Worm (Caenorhabditis elegans) whole organism, early embryonic: ENCODE data around the gene nlp-2.

Source experiments
- B0310.2 ChIP-seq: sonication (generic microtip); optimal IDR thresholded peaks from 2 replicates; lab custom pipeline; 2016; ENCODE audit warnings: mild to moderate bottlenecking, missing genetic modification characterization, missing compliant biosample characterization
- ama-1 ChIP-seq: fragments of 150-350 bp; optimal IDR thresholded peaks from 2 replicates; lab custom pipeline; 2014
- ceh-13 ChIP-seq: fragments of 200-800 bp; sonication (Bioruptor generic); optimal IDR thresholded peaks from 2 replicates; lab custom pipeline; 2018; ENCODE audit warnings: mild to moderate bottlenecking, missing genetic modification characterization, missing compliant biosample characterization
- flt-1 ChIP-seq: fragments of 200-800 bp; sonication (Bioruptor generic); IDR thresholded peaks from 2 replicates; pipeline ENCODE4 v1.3.6; 2022; ENCODE audit warnings: missing genetic modification characterization, missing compliant biosample characterization
- hmg-4 ChIP-seq: fragments of 200-800 bp; sonication (Bioruptor generic); optimal IDR thresholded peaks from 2 replicates; lab custom pipeline; 2018; ENCODE audit warnings: mild to moderate bottlenecking, missing genetic modification characterization, missing compliant biosample characterization
- hnd-1 ChIP-seq: sonication (generic microtip); optimal IDR thresholded peaks from 2 replicates; lab custom pipeline; 2016; ENCODE audit warnings: missing genetic modification characterization, missing compliant biosample characterization

ce11 chrX:2338210-2338609 is 6.4 kb downstream of the nlp-2 start, which contains the start of gene nlp-45:
- no peak for TF ChIP-seq flt-1 (GFP tag; lab: Robert Waterston, UW)
- TF ChIP-seq ama-1 (lab: Kevin White, UChicago) = no peak
- TF ChIP-seq hmg-4 (GFP tag; lab: Kevin White, UChicago) = no peak
- no peak for TF ChIP-seq hnd-1 (tag; lab: Kevin White, UChicago)
- TF ChIP-seq B0310.2 (tag; lab: Kevin White, UChicago) = no peak
- no peak for TF ChIP-seq ceh-13 (GFP tag; lab: Kevin White, UChicago)
